Worm (Caenorhabditis elegans) whole organism, late embryonic: ENCODE data around the gene F14D7.18.

Source experiments
- C08G9.2 ChIP-seq: sonication (generic microtip); optimal IDR thresholded peaks from 2 replicates; lab custom pipeline; 2016; ENCODE audit warnings: mild to moderate bottlenecking, missing genetic modification characterization, moderate library complexity, missing compliant biosample characterization
- C38D4.7 ChIP-seq: fragments of 200-800 bp; sonication (Bioruptor generic); optimal IDR thresholded peaks from 2 replicates; lab custom pipeline; 2018; ENCODE audit warnings: mild to moderate bottlenecking, missing genetic modification characterization, moderate library complexity, missing compliant biosample characterization
- K09A11.1 ChIP-seq: sonication (generic microtip); optimal IDR thresholded peaks from 2 replicates; lab custom pipeline; 2017; ENCODE audit warnings: antibody characterized with exemption, mild to moderate bottlenecking, missing genetic modification characterization, missing compliant biosample characterization; ENCODE audit not compliant: insufficient read depth
- ahr-1 ChIP-seq: sonication (generic microtip); optimal IDR thresholded peaks from 2 replicates; lab custom pipeline; 2016; ENCODE audit warnings: missing genetic modification characterization, missing compliant biosample characterization
- ceh-18 ChIP-seq: sonication (generic microtip); optimal IDR thresholded peaks from 2 replicates; lab custom pipeline; 2016; ENCODE audit warnings: missing genetic modification characterization, missing compliant biosample characterization
- ceh-19 ChIP-seq: fragments of 200-800 bp; sonication (Bioruptor generic); optimal IDR thresholded peaks from 2 replicates; lab custom pipeline; 2018; ENCODE audit warnings: mild to moderate bottlenecking, missing genetic modification characterization, missing compliant biosample characterization
- ceh-24 ChIP-seq: sonication (generic microtip); optimal IDR thresholded peaks from 2 replicates; lab custom pipeline; 2016; ENCODE audit warnings: mild to moderate bottlenecking, missing genetic modification characterization, missing compliant biosample characterization
- ceh-31 ChIP-seq: sonication (generic microtip); optimal IDR thresholded peaks from 2 replicates; lab custom pipeline; 2016; ENCODE audit warnings: missing genetic modification characterization, missing compliant biosample characterization
- ceh-34 ChIP-seq: sonication (generic microtip); optimal IDR thresholded peaks from 2 replicates; lab custom pipeline; 2016; ENCODE audit warnings: mild to moderate bottlenecking, missing genetic modification characterization, missing compliant biosample characterization
- ceh-45 ChIP-seq: fragments of 200-800 bp; sonication (Bioruptor generic); IDR thresholded peaks from 2 replicates; pipeline ENCODE4 v1.3.6; 2022; ENCODE audit warnings: missing genetic modification reagents, missing genetic modification characterization, missing compliant biosample characterization
- ceh-48 ChIP-seq: sonication (generic microtip); optimal IDR thresholded peaks from 2 replicates; lab custom pipeline; 2016; ENCODE audit warnings: missing genetic modification characterization, inconsistent platforms, missing compliant biosample characterization
- che-1 ChIP-seq: sonication (generic microtip); optimal IDR thresholded peaks from 2 replicates; lab custom pipeline; 2016; ENCODE audit warnings: mild to moderate bottlenecking, missing genetic modification characterization, missing compliant biosample characterization
- dve-1 ChIP-seq: sonication (generic microtip); optimal IDR thresholded peaks from 2 replicates; lab custom pipeline; 2017; ENCODE audit warnings: antibody characterized with exemption, mild to moderate bottlenecking, missing genetic modification characterization, missing compliant biosample characterization
- elt-4 ChIP-seq: sonication (generic microtip); optimal IDR thresholded peaks from 2 replicates; lab custom pipeline; 2016; ENCODE audit warnings: missing genetic modification characterization, missing compliant biosample characterization
- fax-1 ChIP-seq: sonication (generic microtip); optimal IDR thresholded peaks from 2 replicates; lab custom pipeline; 2016; ENCODE audit warnings: missing genotype, missing genetic modification characterization, missing compliant biosample characterization
- fkh-6 ChIP-seq: sonication (generic microtip); optimal IDR thresholded peaks from 2 replicates; lab custom pipeline; 2016; ENCODE audit warnings: missing genetic modification characterization, missing compliant biosample characterization
- hlh-13 ChIP-seq: fragments of 200-800 bp; sonication (Bioruptor generic); optimal IDR thresholded peaks from 2 replicates; lab custom pipeline; 2018; ENCODE audit warnings: mild to moderate bottlenecking, missing genetic modification characterization, missing compliant biosample characterization
- hlh-6 ChIP-seq: sonication (generic microtip); optimal IDR thresholded peaks from 2 replicates; lab custom pipeline; 2016; ENCODE audit warnings: missing genotype, missing genetic modification characterization, missing compliant biosample characterization
- lin-11 ChIP-seq: fragments of 200-800 bp; sonication (Bioruptor generic); optimal IDR thresholded peaks from 2 replicates; lab custom pipeline; 2018; ENCODE audit warnings: mild to moderate bottlenecking, missing genetic modification characterization, missing compliant biosample characterization
- mec-3 ChIP-seq: sonication (generic microtip); optimal IDR thresholded peaks from 2 replicates; lab custom pipeline; 2016; ENCODE audit warnings: borderline replicate concordance, missing genetic modification characterization, missing compliant biosample characterization
- nfya-1 ChIP-seq: sonication (generic microtip); optimal IDR thresholded peaks from 2 replicates; lab custom pipeline; 2017; ENCODE audit warnings: missing genetic modification characterization, mild to moderate bottlenecking, missing compliant biosample characterization, antibody characterized with exemption, moderate library complexity
- nhr-11 ChIP-seq: fragments of 150-350 bp; optimal IDR thresholded peaks from 2 replicates; lab custom pipeline; 2014; ENCODE audit warnings: missing biosample characterization, missing genetic modification characterization
- npax-4 ChIP-seq: sonication (generic microtip); optimal IDR thresholded peaks from 2 replicates; lab custom pipeline; 2016; ENCODE audit warnings: missing genetic modification characterization, missing compliant biosample characterization
- pag-3 ChIP-seq: sonication (generic microtip); optimal IDR thresholded peaks from 2 replicates; lab custom pipeline; 2016; ENCODE audit warnings: missing compliant biosample characterization, missing genetic modification characterization, borderline replicate concordance
- pat-9 ChIP-seq: fragments of 200-800 bp; sonication (Bioruptor generic); optimal IDR thresholded peaks from 2 replicates; lab custom pipeline; 2018; ENCODE audit warnings: mild to moderate bottlenecking, missing genetic modification characterization, moderate library complexity, missing compliant biosample characterization
- pax-1 ChIP-seq: fragments of 150-350 bp; optimal IDR thresholded peaks from 2 replicates; lab custom pipeline; 2014; ENCODE audit warnings: missing biosample characterization, missing genetic modification characterization
- pros-1 ChIP-seq: fragments of 150-350 bp; optimal IDR thresholded peaks from 2 replicates; lab custom pipeline; 2014; ENCODE audit warnings: missing biosample characterization, missing genetic modification reagents, missing genetic modification characterization
- rnt-1 ChIP-seq: sonication (generic microtip); optimal IDR thresholded peaks from 2 replicates; lab custom pipeline; 2016; ENCODE audit warnings: missing genetic modification characterization, missing compliant biosample characterization
- sox-4 ChIP-seq: sonication (generic microtip); optimal IDR thresholded peaks from 2 replicates; lab custom pipeline; 2017; ENCODE audit warnings: mild to moderate bottlenecking, missing genetic modification characterization, inconsistent platforms, missing compliant biosample characterization
- tbx-7 ChIP-seq: sonication (generic microtip); optimal IDR thresholded peaks from 2 replicates; lab custom pipeline; 2016; ENCODE audit warnings: missing genotype, missing genetic modification characterization, missing compliant biosample characterization
- ttx-3 ChIP-seq: sonication (generic microtip); optimal IDR thresholded peaks from 2 replicates; lab custom pipeline; 2016; ENCODE audit warnings: missing genetic modification reagents, missing genetic modification characterization, missing compliant biosample characterization
- unc-86 ChIP-seq: sonication (generic microtip); optimal IDR thresholded peaks from 2 replicates; lab custom pipeline; 2016; ENCODE audit warnings: missing genetic modification characterization, missing compliant biosample characterization
- ztf-16 ChIP-seq: sonication (generic microtip); optimal IDR thresholded peaks from 2 replicates; lab custom pipeline; 2017; ENCODE audit warnings: missing genetic modification characterization, missing compliant biosample characterization

Gene F14D7.18

ce11 chrV:14290636-14291035, at the start of gene F14D7.18:
F14D7.18 (minus strand) TSS chrV:14290736.
- TF ChIP-seq npax-4 (tag; lab: Kevin White, UChicago) (no peak), ceh-48 (tag; lab: Kevin White, UChicago) (no peak), pros-1 (tag; lab: Kevin White, UChicago) (no peak), pag-3 (tag; lab: Kevin White, UChicago) (no peak), nhr-11 (tag; lab: Kevin White, UChicago) (no peak), dve-1 (no peak), ttx-3 (no peak), sox-4 (tag; lab: Kevin White, UChicago) (no peak), ceh-34 (no peak), ceh-45 (GFP tag; lab: Robert Waterston, UW) (no peak), tbx-7 (tag; lab: Kevin White, UChicago) (no peak), ceh-18 (tag; lab: Kevin White, UChicago) (no peak), K09A11.1 (tag; lab: Kevin White, UChicago) (no peak)
- TF ChIP-seq, all 69 proteins: peak for 0

ce11 chrV:14336655-14337054, 46.1 kb upstream of the F14D7.18 start, which contains the start of gene srm-6:
srm-6 (plus strand) TSS chrV:14336955.
- no peak for TF ChIP-seq nfya-1 (tag; lab: Kevin White, UChicago)
- no peak for TF ChIP-seq che-1 (tag; lab: Kevin White, UChicago)
- no peak for TF ChIP-seq mec-3 (tag; lab: Kevin White, UChicago)
- no peak for TF ChIP-seq tbx-7 (tag; lab: Kevin White, UChicago)
- no peak for TF ChIP-seq fax-1 (tag; lab: Kevin White, UChicago)
- TF ChIP-seq dve-1: no peak
- no peak for TF ChIP-seq ttx-3
- no peak for TF ChIP-seq C08G9.2 (tag; lab: Kevin White, UChicago)
- no peak for TF ChIP-seq rnt-1 (tag; lab: Kevin White, UChicago)
- no peak for TF ChIP-seq pat-9 (tag; lab: Kevin White, UChicago)
- no peak for TF ChIP-seq hlh-6 (tag; lab: Kevin White, UChicago)
- no peak for TF ChIP-seq ceh-24 (tag; lab: Kevin White, UChicago)
- TF ChIP-seq lin-11: no peak
- no peak for TF ChIP-seq C38D4.7 (GFP tag; lab: Kevin White, UChicago)
- TF ChIP-seq ztf-16 (tag; lab: Kevin White, UChicago): no peak
- no peak for TF ChIP-seq elt-4 (tag; lab: Kevin White, UChicago)
- no peak for TF ChIP-seq nhr-11 (tag; lab: Kevin White, UChicago)
- TF ChIP-seq, all 69 proteins: peak for 0

DNA sequence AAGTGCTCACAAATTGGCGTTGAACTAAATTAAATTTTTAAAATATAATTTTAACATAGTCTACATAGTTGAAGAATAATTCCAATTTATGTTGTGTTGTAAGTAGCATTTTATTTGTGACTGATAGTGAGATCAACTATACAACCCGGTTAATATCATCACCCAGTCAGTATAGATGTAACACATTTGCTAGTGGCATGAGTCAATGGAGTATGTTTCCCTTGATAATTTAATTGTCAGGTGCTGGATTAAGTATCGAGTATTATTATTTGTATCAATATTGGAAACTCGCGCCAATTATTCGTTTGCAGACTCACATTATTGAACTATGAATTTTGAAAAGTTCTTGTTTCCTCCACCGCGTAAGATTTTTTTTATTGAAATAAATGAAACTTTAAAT, 44.4 kb upstream of the F14D7.18 start, which contains the start of gene srm-5:
Gene srm-5, plus strand, starts transcription at position 301 of the 400 bp plus-strand sequence.
- TF ChIP-seq ceh-19 (GFP tag; lab: Kevin White, UChicago) (no peak), C08G9.2 (tag; lab: Kevin White, UChicago) (no peak), ceh-45 (GFP tag; lab: Robert Waterston, UW) (no peak), ceh-31 (tag; lab: Kevin White, UChicago) (no peak), che-1 (tag; lab: Kevin White, UChicago) (no peak), pag-3 (tag; lab: Kevin White, UChicago) (no peak), fax-1 (tag; lab: Kevin White, UChicago) (no peak), mec-3 (tag; lab: Kevin White, UChicago) (no peak)

ce11 chrV:14333116-14333515, 42.6 kb upstream of the F14D7.18 start, which contains the start of gene srm-4:
srm-4 (plus strand) TSS chrV:14333416.
- no peak for TF ChIP-seq fkh-6

- TF ChIP-seq hlh-6 (tag; lab: Kevin White, UChicago) (no peak), ahr-1 (no peak), npax-4 (tag; lab: Kevin White, UChicago) (no peak), ttx-3 (no peak), ztf-16 (tag; lab: Kevin White, UChicago) (no peak), unc-86 (tag; lab: Kevin White, UChicago) (no peak), hlh-13 (no peak), mec-3 (tag; lab: Kevin White, UChicago) (no peak), fax-1 (tag; lab: Kevin White, UChicago) (no peak), pax-1 (tag; lab: Kevin White, UChicago) (no peak), sox-4 (tag; lab: Kevin White, UChicago) (no peak), fkh-6 (no peak), pros-1 (tag; lab: Kevin White, UChicago) (no peak), lin-11 (no peak)
Measured at ce11 chrV:14331477-14331876, 40.9 kb upstream of the F14D7.18 start, which contains the start of gene F47B8.8. F47B8.8 (plus strand) TSS chrV:14331733.
